Fruit fly (Drosophila melanogaster) whole organism, prepupa: ENCODE data around the gene ninaC.

Source experiments
- Blimp-1 ChIP-seq: fragments of 200-800 bp; sonication (Bioruptor generic); optimal IDR thresholded peaks from 3 replicates; lab custom pipeline; 2017; ENCODE audit warnings: missing biosample characterization, missing genetic modification characterization, mild to moderate bottlenecking, moderate library complexity, missing genetic modification reagents
- CG10669 ChIP-seq: fragments of 200-800 bp; sonication (Bioruptor generic); optimal IDR thresholded peaks from 3 replicates; lab custom pipeline; 2018; ENCODE audit warnings: missing biosample characterization, mild to moderate bottlenecking, missing genetic modification characterization, moderate library complexity
- CG11294 ChIP-seq: fragments of 200-800 bp; sonication (Bioruptor generic); IDR thresholded peaks from 2 replicates; pipeline ENCODE4 v1.3.6; 2022; ENCODE audit warnings: missing biosample characterization, missing genetic modification characterization
- CG11762 ChIP-seq: fragments of 200-800 bp; sonication (Bioruptor generic); optimal IDR thresholded peaks from 3 replicates; lab custom pipeline; 2016; ENCODE audit warnings: missing biosample characterization, missing genetic modification characterization; ENCODE audit not compliant: insufficient read depth
- CG11902 ChIP-seq: fragments of 200-800 bp; sonication (Bioruptor generic); optimal IDR thresholded peaks from 3 replicates; lab custom pipeline; 2016; ENCODE audit warnings: missing biosample characterization, missing genetic modification characterization
- CG15336 ChIP-seq: fragments of 200-800 bp; sonication (Bioruptor generic); IDR thresholded peaks from 2 replicates; pipeline ENCODE4 v1.3.6; 2022; ENCODE audit warnings: missing biosample characterization, missing genetic modification characterization
- CG1621 ChIP-seq: fragments of 200-800 bp; sonication (Bioruptor generic); optimal IDR thresholded peaks from 3 replicates; lab custom pipeline; 2018; ENCODE audit warnings: missing biosample characterization, mild to moderate bottlenecking, missing genetic modification characterization
- CG16779 ChIP-seq: fragments of 200-800 bp; sonication (Bioruptor generic); optimal IDR thresholded peaks from 3 replicates; lab custom pipeline; 2017; ENCODE audit warnings: missing biosample characterization, mild to moderate bottlenecking, missing genetic modification characterization
- CG31627 ChIP-seq: fragments of 200-800 bp; sonication (Bioruptor generic); optimal IDR thresholded peaks from 3 replicates; lab custom pipeline; 2016; ENCODE audit warnings: missing biosample characterization, missing genetic modification characterization
- CG4318 ChIP-seq: fragments of 200-800 bp; sonication (Bioruptor generic); optimal IDR thresholded peaks from 3 replicates; lab custom pipeline; 2017; ENCODE audit warnings: missing biosample characterization, mild to moderate bottlenecking, missing genetic modification characterization
- CG6276 ChIP-seq: fragments of 200-800 bp; sonication (Bioruptor generic); optimal IDR thresholded peaks from 2 replicates; lab custom pipeline; 2017; ENCODE audit warnings: missing biosample characterization, mild to moderate bottlenecking, missing genetic modification characterization
- CG6792 ChIP-seq: fragments of 200-800 bp; sonication (Bioruptor generic); optimal IDR thresholded peaks from 3 replicates; lab custom pipeline; 2016; ENCODE audit warnings: missing biosample characterization, missing genetic modification characterization
- CG6854 ChIP-seq: fragments of 200-800 bp; sonication (Bioruptor generic); optimal IDR thresholded peaks from 2 replicates; lab custom pipeline; 2017; ENCODE audit warnings: missing biosample characterization, mild to moderate bottlenecking, missing genetic modification characterization
- CG8119 ChIP-seq: fragments of 200-800 bp; sonication (Bioruptor generic); IDR thresholded peaks from 3 replicates; pipeline ENCODE4 v1.3.6; 2022; ENCODE audit warnings: missing biosample characterization, missing genetic modification characterization
- CG8319 ChIP-seq: fragments of 200-800 bp; sonication (Bioruptor generic); optimal IDR thresholded peaks from 3 replicates; lab custom pipeline; 2016; ENCODE audit warnings: missing biosample characterization, missing genetic modification characterization
- CG8632 ChIP-seq: fragments of 200-800 bp; sonication (Bioruptor generic); optimal IDR thresholded peaks from 3 replicates; lab custom pipeline; 2016; ENCODE audit warnings: missing biosample characterization, missing genetic modification characterization
- CG9139 ChIP-seq: fragments of 200-800 bp; sonication (Bioruptor generic); optimal IDR thresholded peaks from 3 replicates; lab custom pipeline; 2017; ENCODE audit warnings: missing biosample characterization, mild to moderate bottlenecking, missing genetic modification characterization
- Eip78C ChIP-seq: fragments of 200-800 bp; sonication (Bioruptor generic); peaks from one replicate; lab custom pipeline; 2016; ENCODE audit warnings: missing biosample characterization, missing genetic modification characterization
- Eip93F ChIP-seq: fragments of 200-800 bp; sonication (Bioruptor generic); optimal IDR thresholded peaks from 2 replicates; lab custom pipeline; 2016; ENCODE audit warnings: missing biosample characterization, mild to moderate bottlenecking, missing genetic modification characterization
- Ets21C ChIP-seq: fragments of 200-800 bp; sonication (Bioruptor generic); optimal IDR thresholded peaks from 3 replicates; lab custom pipeline; 2016; ENCODE audit warnings: missing biosample characterization, missing genetic modification characterization
- Ets96B ChIP-seq: fragments of 200-800 bp; optimal IDR thresholded peaks from 2 replicates; lab custom pipeline; 2019; ENCODE audit warnings: missing biosample characterization, mild to moderate bottlenecking, missing genetic modification characterization, moderate library complexity
- Gug ChIP-seq: fragments of 200-800 bp; sonication (Bioruptor generic); IDR thresholded peaks from 2 replicates; pipeline ENCODE4 v1.3.6; 2022; ENCODE audit warnings: missing biosample characterization, missing genetic modification characterization
- Hr39 ChIP-seq: fragments of 200-800 bp; sonication (Bioruptor generic); optimal IDR thresholded peaks from 2 replicates; lab custom pipeline; 2016; ENCODE audit warnings: missing biosample characterization, missing genetic modification characterization
- Hr4 ChIP-seq: fragments of 200-800 bp; sonication (Bioruptor generic); optimal IDR thresholded peaks from 3 replicates; lab custom pipeline; 2016; ENCODE audit warnings: missing biosample characterization, missing genetic modification characterization
- Met ChIP-seq: fragments of 200-800 bp; sonication (Bioruptor generic); optimal IDR thresholded peaks from 3 replicates; lab custom pipeline; 2016; ENCODE audit warnings: missing biosample characterization, missing genetic modification characterization
- OdsH ChIP-seq: fragments of 200-800 bp; sonication (Bioruptor generic); optimal IDR thresholded peaks from 3 replicates; lab custom pipeline; 2016; ENCODE audit warnings: missing biosample characterization, missing genetic modification characterization
- Sox102F ChIP-seq: fragments of 200-800 bp; sonication (Bioruptor generic); optimal IDR thresholded peaks from 2 replicates; lab custom pipeline; 2016; ENCODE audit warnings: missing biosample characterization, mild to moderate bottlenecking, missing genetic modification characterization
- Sox14 ChIP-seq: fragments of 200-800 bp; sonication (Bioruptor generic); optimal IDR thresholded peaks from 3 replicates; lab custom pipeline; 2016; ENCODE audit warnings: missing biosample characterization, missing genetic modification characterization
- Sox15 ChIP-seq: fragments of 200-800 bp; sonication (Bioruptor generic); optimal IDR thresholded peaks from 3 replicates; lab custom pipeline; 2016; ENCODE audit warnings: missing biosample characterization, missing genetic modification characterization
- acj6 ChIP-seq: fragments of 200-800 bp; sonication (Bioruptor generic); optimal IDR thresholded peaks from 3 replicates; lab custom pipeline; 2016; ENCODE audit warnings: missing biosample characterization, missing genetic modification characterization
- cyc ChIP-seq: fragments of 200-800 bp; sonication (Bioruptor generic); optimal IDR thresholded peaks from 3 replicates; lab custom pipeline; 2016; ENCODE audit warnings: missing biosample characterization, missing genetic modification characterization
- dac ChIP-seq: fragments of 200-800 bp; sonication (Bioruptor generic); optimal IDR thresholded peaks from 2 replicates; lab custom pipeline; 2017; ENCODE audit warnings: missing biosample characterization, mild to moderate bottlenecking, missing genetic modification characterization
- dsx ChIP-seq: fragments of 200-800 bp; optimal IDR thresholded peaks from 3 replicates; lab custom pipeline; 2019; ENCODE audit warnings: missing biosample characterization, mild to moderate bottlenecking, missing genetic modification characterization, moderate library complexity; ENCODE audit not compliant: poor library complexity, severe bottlenecking
- eg ChIP-seq: fragments of 200-800 bp; sonication (Bioruptor generic); IDR thresholded peaks from 3 replicates; pipeline ENCODE4 v1.3.6; 2022; ENCODE audit warnings: missing biosample characterization, missing genetic modification characterization
- esn ChIP-seq: fragments of 200-800 bp; sonication (Bioruptor generic); optimal IDR thresholded peaks from 2 replicates; lab custom pipeline; 2016; ENCODE audit warnings: missing biosample characterization, mild to moderate bottlenecking, missing genetic modification characterization, moderate library complexity
- fd59A ChIP-seq: fragments of 200-800 bp; sonication (Bioruptor generic); optimal IDR thresholded peaks from 2 replicates; lab custom pipeline; 2017; ENCODE audit warnings: missing biosample characterization, mild to moderate bottlenecking, missing genetic modification characterization, missing genetic modification reagents
- fd85E ChIP-seq: fragments of 200-800 bp; sonication (Bioruptor generic); optimal IDR thresholded peaks from 3 replicates; lab custom pipeline; 2016; ENCODE audit warnings: missing biosample characterization, missing genetic modification characterization
- fkh ChIP-seq: fragments of 200-800 bp; sonication (Bioruptor generic); optimal IDR thresholded peaks from 3 replicates; lab custom pipeline; 2017; ENCODE audit warnings: missing biosample characterization, mild to moderate bottlenecking, missing genetic modification characterization, moderate library complexity
- salr ChIP-seq, 2 experiments: fragments of 200-800 bp; sonication (Bioruptor generic); optimal IDR thresholded peaks; 3 replicates each; lab custom pipeline; 2016 to 2018; ENCODE audit warnings: missing biosample characterization in 2 of 2, missing genetic modification characterization in 2 of 2, mild to moderate bottlenecking in 1 of 2
- spab ChIP-seq: fragments of 200-800 bp; sonication (Bioruptor generic); optimal IDR thresholded peaks from 2 replicates; lab custom pipeline; 2017; ENCODE audit warnings: missing biosample characterization, mild to moderate bottlenecking, missing genetic modification characterization, missing genetic modification reagents
- ss ChIP-seq, 2 experiments: fragments of 200-800 bp; sonication (Bioruptor generic); optimal IDR thresholded peaks; 2 replicates in 1 of 2; 3 replicates in 1 of 2; lab custom pipeline; 2017 to 2018; ENCODE audit warnings: mild to moderate bottlenecking in 2 of 2, missing biosample characterization in 2 of 2, missing genetic modification characterization in 2 of 2, moderate library complexity in 1 of 2
- svp ChIP-seq: fragments of 200-800 bp; sonication (Bioruptor generic); peaks from one replicate; lab custom pipeline; 2016; ENCODE audit warnings: missing biosample characterization, missing genetic modification characterization
- vri ChIP-seq: fragments of 200-800 bp; sonication (Bioruptor generic); optimal IDR thresholded peaks from 3 replicates; lab custom pipeline; 2016; ENCODE audit warnings: missing biosample characterization, mild to moderate bottlenecking, missing genetic modification characterization

The ninaC gene

DNA sequence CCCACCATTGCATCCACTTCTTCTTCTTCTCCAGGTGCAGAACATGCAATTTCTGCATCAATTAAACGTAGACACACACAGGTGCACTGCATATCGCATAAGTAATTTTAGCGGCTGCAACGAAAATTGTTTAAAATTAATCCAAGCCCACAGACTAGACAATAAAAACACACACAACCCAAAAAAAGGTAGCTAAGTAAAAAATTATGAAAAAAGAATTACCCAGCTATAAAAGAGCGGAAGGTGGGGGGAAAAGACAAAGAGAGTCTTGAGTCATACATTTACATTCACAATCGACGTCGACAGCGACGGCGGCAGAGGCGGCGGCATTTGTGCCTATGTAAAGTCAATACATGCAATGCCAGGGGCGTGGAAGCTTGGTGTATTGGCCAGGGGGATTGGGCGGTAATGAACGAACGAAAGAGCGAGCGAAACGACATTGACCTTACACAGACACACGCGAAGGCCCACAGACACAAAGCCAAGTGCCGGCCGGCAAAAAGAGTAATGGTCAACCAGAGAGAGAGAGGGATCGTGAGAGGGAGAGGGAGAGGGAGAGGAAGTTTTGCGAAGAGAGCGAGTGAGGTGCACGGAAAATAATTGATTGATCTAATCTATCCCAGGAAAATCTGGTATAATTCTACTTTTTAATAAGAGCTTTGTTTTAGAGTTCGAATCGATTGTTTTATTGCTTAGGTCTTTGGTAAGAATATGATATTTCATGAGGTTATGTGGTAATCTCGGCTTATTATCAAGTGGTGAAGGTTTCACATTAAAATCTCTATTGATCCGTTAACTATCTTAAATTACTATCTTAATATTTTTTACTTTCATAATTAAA is 40.9 kb downstream of the ninaC start (continued):
- TF ChIP-seq dsx (GFP tag; lab: Kevin White, UChicago), result peak; percentile 57
- TF ChIP-seq acj6 (GFP tag; lab: Kevin White, UChicago), result peak; percentile 86
- peak; percentile 73 for TF ChIP-seq CG15336 (GFP tag; lab: Robert Waterston, UW)
- peak; percentile 58 for TF ChIP-seq vri
- peak; percentile 86 for TF ChIP-seq CG8632 (GFP tag; lab: Kevin White, UChicago)
- TF ChIP-seq Hr39, result peak; percentile 66
- peak; percentile 78 for TF ChIP-seq Hr4 (GFP tag; lab: Kevin White, UChicago)
- peak; percentile 49 to 81 for TF ChIP-seq ss (GFP tag; optimal IDR thresholded peaks at IDR 0.05; lab: Kevin White, UChicago)
- peak; percentile 84 for TF ChIP-seq Sox14 (GFP tag; lab: Kevin White, UChicago)
- peak; percentile 80 for TF ChIP-seq Sox102F
- peak; percentile 52 for TF ChIP-seq Ets21C (GFP tag; lab: Kevin White, UChicago)
- peak; percentile 68 for TF ChIP-seq CG8319 (GFP tag; lab: Kevin White, UChicago)
- peak; percentile 68 for TF ChIP-seq fd59A (GFP tag; lab: Kevin White, UChicago)
- peak; percentile 85 for TF ChIP-seq Ets96B
- peak; percentile 72 for TF ChIP-seq CG10669 (GFP tag; lab: Kevin White, UChicago)
- TF ChIP-seq CG11762, result peak; percentile 79
- TF ChIP-seq cyc (GFP tag; lab: Kevin White, UChicago), result peak; percentile 75
- TF ChIP-seq OdsH (GFP tag; lab: Kevin White, UChicago), result peak; percentile 85

DNA sequence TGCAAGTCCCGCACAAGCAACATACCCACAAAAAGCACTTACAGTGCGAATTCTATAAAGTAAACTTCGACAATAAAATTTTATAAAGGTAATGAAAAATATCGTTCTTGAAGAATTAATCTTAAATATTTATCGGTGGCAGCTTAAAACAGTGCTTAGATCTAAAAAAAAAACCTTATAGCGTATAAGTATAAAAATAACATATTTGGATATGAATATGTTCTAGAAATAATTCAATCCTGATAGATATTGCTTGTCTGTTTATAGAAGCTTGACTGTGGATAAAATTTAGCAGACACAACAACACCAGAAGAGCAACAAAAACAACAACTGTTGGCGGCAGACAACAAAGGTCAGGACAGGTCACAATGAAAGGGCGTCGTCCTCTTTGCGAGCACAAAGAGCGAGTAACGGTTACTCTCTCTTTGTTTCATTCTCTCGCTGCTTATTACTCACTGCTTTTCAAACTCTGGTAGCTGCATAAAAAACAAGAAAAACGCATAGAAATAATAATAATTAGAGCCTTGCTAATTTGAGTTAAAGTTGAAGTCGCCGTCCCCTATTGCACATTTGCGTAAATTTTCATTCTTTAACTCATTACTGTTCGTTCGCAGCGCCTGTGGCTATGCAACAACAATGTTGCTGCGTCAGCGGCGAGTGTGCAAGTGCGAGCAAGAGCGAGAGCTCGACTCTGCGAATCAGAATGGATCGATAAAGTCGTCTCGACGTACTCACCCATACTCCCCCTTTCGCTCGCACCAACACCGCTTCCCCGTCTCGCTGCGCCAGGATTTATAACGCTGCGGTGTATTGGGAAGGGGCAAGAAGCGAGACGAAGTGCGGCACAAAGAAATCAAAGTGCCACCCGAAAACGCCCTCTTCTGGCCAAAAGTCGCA is 42.2 kb downstream of the ninaC start:
- TF ChIP-seq svp (GFP tag; lab: Kevin White, UChicago) (peak; percentile 95), Hr39 (peak; percentile 69), CG8319 (GFP tag; lab: Kevin White, UChicago) (no peak), Sox14 (GFP tag; lab: Kevin White, UChicago) (peak; percentile 81), ss (GFP tag; optimal IDR thresholded peaks at IDR 0.05; lab: Kevin White, UChicago) (peak in 1 of 2 experiments; percentile 76), CG9139 (GFP tag; lab: Kevin White, UChicago) (peak; percentile 50), CG4318 (GFP tag; lab: Kevin White, UChicago) (peak; percentile 38), CG11294 (0 out of 2 replicates have a peak, but pooled peaks have one; percentile 11), CG6854 (GFP tag; lab: Kevin White, UChicago) (peak; percentile 31), Ets96B (peak; percentile 58), Sox15 (GFP tag; lab: Kevin White, UChicago) (no peak), CG1621 (no peak), Blimp-1 (GFP tag; lab: Kevin White, UChicago) (peak; percentile 62), fkh (GFP tag; lab: Kevin White, UChicago) (no peak), Hr4 (GFP tag; lab: Kevin White, UChicago) (peak; percentile 44), CG11902 (peak; percentile 40), CG8119 (GFP tag; lab: Robert Waterston, UW) (peak; percentile 67), dac (no peak), Met (GFP tag; lab: Kevin White, UChicago) (peak; percentile 92), Eip78C (GFP tag; lab: Kevin White, UChicago) (peak; percentile 86), CG6276 (peak; percentile 34), Eip93F (GFP tag; lab: Kevin White, UChicago) (no peak), CG31627 (GFP tag; lab: Kevin White, UChicago) (peak; percentile 65), CG10669 (GFP tag; lab: Kevin White, UChicago) (peak; percentile 64), salr (GFP tag; optimal IDR thresholded peaks at IDR 0.05; lab: Kevin White, UChicago) (peak in 1 of 2 experiments; percentile 43), Sox102F (peak; percentile 79), esn (GFP tag; lab: Kevin White, UChicago) (peak; percentile 89), eg (GFP tag; lab: Robert Waterston, UW) (peak; percentile 52; the same call in 1 of the 3 replicates), fd59A (GFP tag; lab: Kevin White, UChicago) (peak; percentile 44), Gug (GFP tag; lab: Robert Waterston, UW) (no peak), fd85E (GFP tag; lab: Kevin White, UChicago) (no peak), spab (GFP tag; lab: Kevin White, UChicago) (peak; percentile 15), OdsH (GFP tag; lab: Kevin White, UChicago) (peak; percentile 54), CG15336 (GFP tag; lab: Robert Waterston, UW) (peak; percentile 64), CG6792 (GFP tag; lab: Kevin White, UChicago) (peak; percentile 45), CG16779 (peak; percentile 44), dsx (GFP tag; lab: Kevin White, UChicago) (peak; percentile 87)
